Fruit fly (Drosophila melanogaster) whole organism, adult: ENCODE results near the gene dl.

ENCODE experiments used
- CG14711 ChIP-seq: fragments of 200-800 bp; sonication (Bioruptor generic); optimal IDR thresholded peaks from 2 replicates; lab custom pipeline; 2018; ENCODE audit warnings: missing biosample characterization, mild to moderate bottlenecking, missing genetic modification characterization, moderate library complexity
- CG1620 ChIP-seq: fragments of 200-800 bp; sonication (Bioruptor generic); optimal IDR thresholded peaks from 2 replicates; lab custom pipeline; 2016; ENCODE audit warnings: missing biosample characterization, missing genetic modification characterization
- CG33017 ChIP-seq: fragments of 200-800 bp; sonication (Bioruptor generic); optimal IDR thresholded peaks from 2 replicates; lab custom pipeline; 2018; ENCODE audit warnings: missing biosample characterization, mild to moderate bottlenecking, missing genetic modification characterization, moderate library complexity
- CG5204 ChIP-seq: fragments of 200-800 bp; sonication (Bioruptor generic); optimal IDR thresholded peaks from 2 replicates; lab custom pipeline; 2016; ENCODE audit warnings: missing biosample characterization, missing genetic modification characterization
- CG7045 ChIP-seq: fragments of 200-800 bp; sonication (Bioruptor generic); optimal IDR thresholded peaks from 2 replicates; lab custom pipeline; 2017; ENCODE audit warnings: missing biosample characterization, mild to moderate bottlenecking, missing genetic modification characterization
- Crg-1 ChIP-seq: fragments of 200-800 bp; sonication (Bioruptor generic); optimal IDR thresholded peaks from 2 replicates; lab custom pipeline; 2016; ENCODE audit warnings: missing biosample characterization, missing genetic modification characterization
- Hr96 ChIP-seq: fragments of 200-800 bp; sonication (Bioruptor generic); optimal IDR thresholded peaks from 2 replicates; lab custom pipeline; 2016; ENCODE audit warnings: missing biosample characterization, missing genetic modification characterization
- Mnt ChIP-seq: fragments of 200-800 bp; sonication (Bioruptor generic); optimal IDR thresholded peaks from 2 replicates; lab custom pipeline; 2016; ENCODE audit warnings: missing biosample characterization, mild to moderate bottlenecking, missing genetic modification characterization
- bab1 ChIP-seq: fragments of 200-800 bp; sonication (Bioruptor generic); optimal IDR thresholded peaks from 3 replicates; lab custom pipeline; 2019; ENCODE audit warnings: missing biosample characterization, mild to moderate bottlenecking, missing genetic modification characterization, moderate library complexity
- cic ChIP-seq: fragments of 200-800 bp; sonication (Bioruptor generic); optimal IDR thresholded peaks from 2 replicates; lab custom pipeline; 2017; ENCODE audit warnings: missing biosample characterization, mild to moderate bottlenecking, missing genetic modification characterization, moderate library complexity
- cnc ChIP-seq, 2 experiments: fragments of >200 bp; optimal IDR thresholded peaks; 2 replicates each; lab custom pipeline; 2017
- kay ChIP-seq: fragments of 200-800 bp; sonication (Bioruptor generic); peaks from one replicate; lab custom pipeline; 2016; ENCODE audit warnings: missing biosample characterization, missing genetic modification characterization, borderline replicate concordance
- pad ChIP-seq: fragments of 200-800 bp; sonication (Bioruptor generic); optimal IDR thresholded peaks from 3 replicates; lab custom pipeline; 2017; ENCODE audit warnings: missing biosample characterization, missing genetic modification characterization, mild to moderate bottlenecking, moderate library complexity, missing genetic modification reagents
- toe ChIP-seq: fragments of 200-800 bp; sonication (Bioruptor generic); optimal IDR thresholded peaks from 2 replicates; lab custom pipeline; 2016; ENCODE audit warnings: missing biosample characterization, missing genetic modification characterization

- no peak for TF ChIP-seq CG14711 (tag; lab: Kevin White, UChicago)
- no peak for TF ChIP-seq Crg-1
- TF ChIP-seq Mnt: no peak
- TF ChIP-seq CG5204 (GFP tag; lab: Kevin White, UChicago): no peak
- TF ChIP-seq Hr96 (GFP tag; lab: Kevin White, UChicago): no peak
- TF ChIP-seq toe (GFP tag; lab: Kevin White, UChicago): no peak
- TF ChIP-seq cic (GFP tag; lab: Kevin White, UChicago): no peak
- TF ChIP-seq CG7045 (GFP tag; lab: Kevin White, UChicago): no peak
- no peak for TF ChIP-seq CG1620 (GFP tag; lab: Kevin White, UChicago)
- TF ChIP-seq kay (GFP tag; lab: Kevin White, UChicago): no peak
- no peak for TF ChIP-seq bab1 (GFP tag; lab: Kevin White, UChicago)
- no peak for TF ChIP-seq pad (GFP tag; lab: Kevin White, UChicago)
- TF ChIP-seq CG33017: no peak
- no peak for TF ChIP-seq cnc (optimal IDR thresholded peaks at IDR 0.05; lab: Kevin White, UChicago)
These were observed 2.5 kb upstream of the dl start, which contains the start of gene CG5050 for dm6 chr2L:17452624-17453023.
